Fruit fly (Drosophila melanogaster) whole organism, embryonic: ENCODE results near the gene CG31805.
A peak's percentile ranks its signal among the peaks of the same experiment; 100 is the strongest.

ENCODE experiments used
- Adf1 ChIP-seq: fragments of 200-800 bp; sonication (Bioruptor generic); IDR thresholded peaks from 2 replicates; pipeline ENCODE4 v1.3.6; 2022; ENCODE audit warnings: missing biosample characterization, missing genetic modification characterization
- Atf6 ChIP-seq: fragments of 200-800 bp; sonication (Bioruptor generic); IDR thresholded peaks from 2 replicates; pipeline ENCODE4 v1.3.6; 2022; ENCODE audit warnings: missing biosample characterization, missing genetic modification characterization
- B-H1 ChIP-seq: fragments of 200-800 bp; sonication (Bioruptor generic); IDR thresholded peaks from 3 replicates; pipeline ENCODE4 v1.3.6; 2022; ENCODE audit warnings: missing biosample characterization, missing genetic modification characterization
- BtbVII ChIP-seq: fragments of 200-800 bp; sonication (Bioruptor generic); optimal IDR thresholded peaks from 3 replicates; lab custom pipeline; 2017; ENCODE audit warnings: missing biosample characterization, mild to moderate bottlenecking, missing genetic modification characterization
- CG1233 ChIP-seq: fragments of 200-800 bp; sonication (Bioruptor generic); optimal IDR thresholded peaks from 4 replicates; lab custom pipeline; 2018; ENCODE audit warnings: missing biosample characterization, mild to moderate bottlenecking, missing genetic modification characterization
- CG12391 ChIP-seq: fragments of 200-800 bp; sonication (Bioruptor generic); optimal IDR thresholded peaks from 3 replicates; lab custom pipeline; 2018; ENCODE audit warnings: missing biosample characterization, mild to moderate bottlenecking, missing genetic modification characterization, moderate library complexity
- CG12769 ChIP-seq: fragments of 200-800 bp; sonication (Bioruptor generic); optimal IDR thresholded peaks from 2 replicates; lab custom pipeline; 2019; ENCODE audit warnings: missing biosample characterization, mild to moderate bottlenecking, missing genetic modification characterization, moderate library complexity
- CG13287 ChIP-seq: fragments of 200-800 bp; sonication (Bioruptor generic); IDR thresholded peaks from 2 replicates; pipeline ENCODE4 v1.3.6; 2022; ENCODE audit warnings: missing biosample characterization, missing genetic modification characterization; ENCODE audit not compliant: partially characterized antibody
- CG13296 ChIP-seq: fragments of 200-800 bp; sonication (Bioruptor generic); optimal IDR thresholded peaks from 3 replicates; lab custom pipeline; 2018; ENCODE audit warnings: missing biosample characterization, mild to moderate bottlenecking, missing genetic modification characterization
- CG1529 ChIP-seq: fragments of 200-800 bp; sonication (Bioruptor generic); optimal IDR thresholded peaks from 3 replicates; lab custom pipeline; 2018; ENCODE audit warnings: missing biosample characterization, missing genetic modification characterization
- CG15514 ChIP-seq: fragments of 200-800 bp; sonication (Bioruptor generic); optimal IDR thresholded peaks from 3 replicates; lab custom pipeline; 2017; ENCODE audit warnings: missing biosample characterization, missing genetic modification characterization, mild to moderate bottlenecking, moderate library complexity, missing genetic modification reagents
- CG17359 ChIP-seq: fragments of 200-800 bp; sonication (Bioruptor generic); optimal IDR thresholded peaks from 3 replicates; lab custom pipeline; 2018; ENCODE audit warnings: missing biosample characterization, mild to moderate bottlenecking, missing genetic modification characterization, moderate library complexity
- CG2120 ChIP-seq: fragments of 200-800 bp; sonication (Bioruptor generic); optimal IDR thresholded peaks from 3 replicates; lab custom pipeline; 2016; ENCODE audit warnings: missing biosample characterization, missing genetic modification characterization
- CG32532 ChIP-seq: fragments of 200-800 bp; sonication (Bioruptor generic); IDR thresholded peaks from 2 replicates; pipeline ENCODE4 v1.3.6; 2022; ENCODE audit warnings: missing biosample characterization, missing genetic modification characterization
- CG34224 ChIP-seq: fragments of 200-800 bp; sonication (Bioruptor generic); IDR thresholded peaks from 3 replicates; pipeline ENCODE4 v1.3.6; 2022; ENCODE audit warnings: missing biosample characterization, missing genetic modification characterization; ENCODE audit not compliant: partially characterized antibody
- CG34376 ChIP-seq: fragments of 200-800 bp; sonication (Bioruptor generic); optimal IDR thresholded peaks from 2 replicates; lab custom pipeline; 2018; ENCODE audit warnings: missing biosample characterization, mild to moderate bottlenecking, missing genetic modification characterization
- CG6765 ChIP-seq: fragments of 200-800 bp; sonication (Bioruptor generic); optimal IDR thresholded peaks from 3 replicates; lab custom pipeline; 2017; ENCODE audit warnings: missing biosample characterization, mild to moderate bottlenecking, missing genetic modification characterization
- CG7928 ChIP-seq: fragments of 200-800 bp; sonication (Bioruptor generic); optimal IDR thresholded peaks from 2 replicates; lab custom pipeline; 2017; ENCODE audit warnings: missing biosample characterization, mild to moderate bottlenecking, missing genetic modification characterization
- CG8388 ChIP-seq: fragments of 200-800 bp; sonication (Bioruptor generic); optimal IDR thresholded peaks from 2 replicates; lab custom pipeline; 2019; ENCODE audit warnings: missing biosample characterization, mild to moderate bottlenecking, missing genetic modification characterization, moderate library complexity
- Ets65A ChIP-seq: fragments of 200-800 bp; sonication (Bioruptor generic); peaks from one replicate; lab custom pipeline; 2016; ENCODE audit warnings: missing biosample characterization, missing genetic modification characterization
- HLH3B ChIP-seq: fragments of 200-800 bp; sonication (Bioruptor generic); IDR thresholded peaks from 2 replicates; pipeline ENCODE4 v1.3.6; 2022; ENCODE audit warnings: missing biosample characterization, missing genetic modification characterization
- Hmr ChIP-seq: fragments of 200-800 bp; sonication (Bioruptor generic); optimal IDR thresholded peaks from 3 replicates; lab custom pipeline; 2017; ENCODE audit warnings: mild to moderate bottlenecking, missing biosample characterization, missing genetic modification reagents, missing genetic modification characterization
- Jarid2 ChIP-seq: fragments of 200-800 bp; sonication (Bioruptor generic); optimal IDR thresholded peaks from 3 replicates; lab custom pipeline; 2017; ENCODE audit warnings: mild to moderate bottlenecking, missing biosample characterization, missing genetic modification reagents, missing genetic modification characterization
- MTF-1 ChIP-seq: fragments of 200-800 bp; sonication (Bioruptor generic); optimal IDR thresholded peaks from 2 replicates; lab custom pipeline; 2018; ENCODE audit warnings: missing biosample characterization, mild to moderate bottlenecking, missing genetic modification characterization, borderline replicate concordance
- Nf-YA ChIP-seq: fragments of 200-800 bp; sonication (Bioruptor generic); IDR thresholded peaks from 2 replicates; pipeline ENCODE4 v1.3.6; 2022; ENCODE audit warnings: missing biosample characterization, missing genetic modification characterization
- Rfx ChIP-seq: fragments of 200-800 bp; sonication (Bioruptor generic); IDR thresholded peaks from 2 replicates; pipeline ENCODE4 v1.3.6; 2022; ENCODE audit warnings: missing biosample characterization, missing genetic modification characterization
- Ssrp ChIP-seq: fragments of 200-800 bp; sonication (Bioruptor generic); optimal IDR thresholded peaks from 2 replicates; lab custom pipeline; 2018; ENCODE audit warnings: missing biosample characterization, mild to moderate bottlenecking, missing genetic modification characterization, moderate library complexity
- Trl ChIP-seq, 3 experiments: fragments of >200 bp in 2 of 3; fragments of 200-800 bp in 1 of 3; sonication (Bioruptor generic) in 1 of 3; optimal IDR thresholded peaks; 2 replicates in 1 of 3; 3 replicates in 2 of 3; lab custom pipeline; 2016 to 2017; ENCODE audit warnings: missing biosample characterization in 1 of 3, missing genetic modification characterization in 1 of 3
- Usf ChIP-seq: fragments of 200-800 bp; sonication (Bioruptor generic); optimal IDR thresholded peaks from 2 replicates; lab custom pipeline; 2017; ENCODE audit warnings: missing genotype, missing biosample characterization, missing genetic modification characterization
- bbx ChIP-seq: fragments of 200-800 bp; sonication (Bioruptor generic); IDR thresholded peaks from 2 replicates; pipeline ENCODE4 v1.3.6; 2022; ENCODE audit warnings: missing biosample characterization, missing genetic modification characterization; ENCODE audit not compliant: partially characterized antibody
- caup ChIP-seq: fragments of 200-800 bp; sonication (Bioruptor generic); optimal IDR thresholded peaks from 3 replicates; lab custom pipeline; 2017; ENCODE audit warnings: missing biosample characterization, mild to moderate bottlenecking, missing genetic modification characterization, moderate library complexity; ENCODE audit not compliant: severe bottlenecking
- chinmo ChIP-seq: fragments of 200-800 bp; sonication (Bioruptor generic); IDR thresholded peaks from 4 replicates; pipeline ENCODE4 v1.3.6; 2022; ENCODE audit warnings: missing biosample characterization, missing genetic modification characterization; ENCODE audit not compliant: partially characterized antibody
- chn ChIP-seq: fragments of 200-800 bp; sonication (Bioruptor generic); optimal IDR thresholded peaks from 2 replicates; lab custom pipeline; 2016; ENCODE audit warnings: missing biosample characterization, missing genetic modification characterization
- exex ChIP-seq: fragments of 200-800 bp; sonication (Bioruptor generic); optimal IDR thresholded peaks from 4 replicates; lab custom pipeline; 2018; ENCODE audit warnings: missing biosample characterization, mild to moderate bottlenecking, missing genetic modification characterization, moderate library complexity
- eyg ChIP-seq: fragments of 200-800 bp; sonication (Bioruptor generic); optimal IDR thresholded peaks from 3 replicates; lab custom pipeline; 2016; ENCODE audit warnings: missing biosample characterization, missing genetic modification characterization
- gsb ChIP-seq: fragments of 200-800 bp; sonication (Bioruptor generic); IDR thresholded peaks from 2 replicates; pipeline ENCODE4 v1.3.6; 2022; ENCODE audit warnings: missing biosample characterization, missing genetic modification characterization
- her ChIP-seq: fragments of 200-800 bp; sonication (Bioruptor generic); optimal IDR thresholded peaks from 2 replicates; lab custom pipeline; 2016; ENCODE audit warnings: missing biosample characterization, missing genetic modification characterization
- hkb ChIP-seq, 2 experiments: fragments of 200-800 bp in 1 of 2; fragments of >200 bp in 1 of 2; sonication (Bioruptor generic) in 1 of 2; IDR thresholded peaks in 1 of 2; optimal IDR thresholded peaks in 1 of 2; 2 replicates each; pipeline versions ENCODE4 v1.3.6 to Lab custom; 2017 to 2022; ENCODE audit warnings: missing biosample characterization in 1 of 2, missing genetic modification characterization in 1 of 2
- ken ChIP-seq: fragments of 200-800 bp; sonication (Bioruptor generic); IDR thresholded peaks from 3 replicates; pipeline ENCODE4 v1.3.6; 2022; ENCODE audit warnings: missing biosample characterization, missing genetic modification characterization
- mirr ChIP-seq: fragments of 200-800 bp; sonication (Bioruptor generic); optimal IDR thresholded peaks from 3 replicates; lab custom pipeline; 2018; ENCODE audit warnings: missing biosample characterization, mild to moderate bottlenecking, missing genetic modification characterization
- row ChIP-seq: fragments of 200-800 bp; sonication (Bioruptor generic); IDR thresholded peaks from 3 replicates; pipeline ENCODE4 v1.3.6; 2022; ENCODE audit warnings: missing biosample characterization, missing genetic modification characterization
- so ChIP-seq: fragments of 200-800 bp; sonication (Bioruptor generic); IDR thresholded peaks from 3 replicates; pipeline ENCODE4 v1.3.6; 2022; ENCODE audit warnings: missing biosample characterization, missing genetic modification characterization
- sob ChIP-seq: fragments of 200-800 bp; sonication (Bioruptor generic); IDR thresholded peaks from 2 replicates; pipeline ENCODE4 v1.3.6; 2022; ENCODE audit warnings: missing biosample characterization, missing genetic modification characterization
- sr ChIP-seq: fragments of 200-800 bp; sonication (Bioruptor generic); IDR thresholded peaks from 3 replicates; pipeline ENCODE4 v1.3.6; 2022; ENCODE audit warnings: missing biosample characterization, missing genetic modification characterization
- sug ChIP-seq: fragments of 200-800 bp; optimal IDR thresholded peaks from 2 replicates; lab custom pipeline; 2019; ENCODE audit warnings: missing biosample characterization, mild to moderate bottlenecking, missing genetic modification characterization, moderate library complexity
- tin ChIP-seq: fragments of 200-800 bp; sonication (Bioruptor generic); optimal IDR thresholded peaks from 3 replicates; lab custom pipeline; 2016; ENCODE audit warnings: missing biosample characterization, missing genetic modification characterization
- tna ChIP-seq: fragments of 200-800 bp; sonication (Bioruptor generic); IDR thresholded peaks from 2 replicates; pipeline ENCODE4 v1.3.6; 2022; ENCODE audit warnings: missing biosample characterization, missing genetic modification characterization; ENCODE audit not compliant: partially characterized antibody
- unc-4 ChIP-seq: fragments of 200-800 bp; sonication (Bioruptor generic); IDR thresholded peaks from 2 replicates; pipeline ENCODE4 v1.3.6; 2022; ENCODE audit warnings: missing biosample characterization, missing genetic modification characterization; ENCODE audit not compliant: partially characterized antibody

The CG31805 gene

dm6 chr2L:16880930-16881329 is 19.3 kb downstream of the CG31805 start:
- TF ChIP-seq Jarid2 (GFP tag; lab: Kevin White, UChicago) (peak; percentile 93), row (GFP tag; lab: Robert Waterston, UW) (peak; percentile 15; the same call in 1 of the 3 replicates), Atf6 (GFP tag; lab: Robert Waterston, UW) (peak; percentile 29; the same call in 1 of the 2 replicates), her (GFP tag; lab: Kevin White, UChicago) (peak; percentile 34), CG32532 (peak; percentile 52; the same call in 1 of the 2 replicates), CG15514 (GFP tag; lab: Kevin White, UChicago) (peak; percentile 94), Ets65A (peak; percentile 26), caup (GFP tag; lab: Kevin White, UChicago) (peak; percentile 10), Ssrp (tag; lab: Kevin White, UChicago) (no peak), CG12391 (tag; lab: Kevin White, UChicago) (no peak), sob (GFP tag; lab: Robert Waterston, UW) (peak; percentile 21; the same call in 1 of the 2 replicates), CG6765 (peak; percentile 18), exex (peak; percentile 7), tna (0 out of 2 replicates have a peak, but pooled peaks have one; percentile 12), Rfx (GFP tag; lab: Robert Waterston, UW) (peak; percentile 41; the same call in 1 of the 2 replicates), HLH3B (GFP tag; lab: Robert Waterston, UW) (peak; percentile 38; the same call in 1 of the 2 replicates), MTF-1 (GFP tag; lab: Kevin White, UChicago) (no peak), CG2120 (GFP tag; lab: Kevin White, UChicago) (peak; percentile 10), tin (GFP tag; lab: Kevin White, UChicago) (no peak), CG34376 (GFP tag; lab: Kevin White, UChicago) (peak; percentile 54), Adf1 (peak; percentile 32; the same call in 1 of the 2 replicates), sug (tag; lab: Kevin White, UChicago) (peak; percentile 43), chinmo (GFP tag; lab: Robert Waterston, UW) (peak; percentile 93; the same call in 3 of the 4 replicates), CG7928 (GFP tag; lab: Kevin White, UChicago) (no peak), gsb (peak; percentile 44; the same call in 1 of the 2 replicates), mirr (GFP tag; lab: Kevin White, UChicago) (peak; percentile 25), Usf (no peak), CG13296 (peak; percentile 22), Trl (optimal IDR thresholded peaks at IDR 0.05; lab: Kevin White, UChicago) (peak; percentile 21 to 65), Trl (GFP tag; optimal IDR thresholded peaks at IDR 0.05; lab: Kevin White, UChicago) (peak; percentile 26), Hmr (peak; percentile 0), CG34224 (GFP tag; lab: Robert Waterston, UW) (peak; percentile 49; the same call in 2 of the 3 replicates), CG1233 (GFP tag; lab: Kevin White, UChicago) (no peak), bbx (GFP tag; lab: Robert Waterston, UW) (peak; percentile 47; the same call in 1 of the 2 replicates), CG8388 (GFP tag; lab: Kevin White, UChicago) (no peak), unc-4 (peak; percentile 38; the same call in 1 of the 2 replicates), chn (GFP tag; lab: Kevin White, UChicago) (no peak), CG13287 (GFP tag; lab: Robert Waterston, UW) (peak; percentile 59), CG12769 (tag; lab: Kevin White, UChicago) (peak; percentile 40), sr (GFP tag; lab: Robert Waterston, UW) (0 out of 3 replicates have a peak, but pooled peaks have one; percentile 16), ken (GFP tag; lab: Robert Waterston, UW) (peak; percentile 47; the same call in 1 of the 3 replicates), CG1529 (GFP tag; lab: Kevin White, UChicago) (no peak), CG17359 (tag; lab: Kevin White, UChicago) (no peak), hkb (optimal IDR thresholded peaks at IDR 0.05; lab: Kevin White, UChicago) (no peak), hkb (GFP tag; IDR thresholded peaks at IDR 0.05; lab: Robert Waterston, UW) (peak; percentile 37; the same call in 1 of the 2 replicates), Nf-YA (no peak), BtbVII (GFP tag; lab: Kevin White, UChicago) (peak; percentile 1), so (GFP tag; lab: Robert Waterston, UW) (peak; percentile 24; the same call in 1 of the 3 replicates), B-H1 (no peak), eyg (GFP tag; lab: Kevin White, UChicago) (no peak)
